Worm (Caenorhabditis elegans) whole organism, L1 larva: ENCODE results near the gene ubc-9.

Source experiments
- C04F5.9 ChIP-seq: sonication (generic microtip); optimal IDR thresholded peaks from 2 replicates; lab custom pipeline; 2016; ENCODE audit warnings: missing genetic modification characterization, missing compliant biosample characterization
- C34B4.2 ChIP-seq: sonication (generic microtip); optimal IDR thresholded peaks from 2 replicates; lab custom pipeline; 2017; ENCODE audit warnings: mild to moderate bottlenecking, missing genetic modification characterization, missing compliant biosample characterization
- F16B12.6 ChIP-seq: fragments of 150-350 bp; optimal IDR thresholded peaks from 2 replicates; lab custom pipeline; 2014; ENCODE audit warnings: missing biosample characterization, missing genetic modification characterization
- aly-2 ChIP-seq: fragments of 150-350 bp; optimal IDR thresholded peaks from 2 replicates; lab custom pipeline; 2014; ENCODE audit warnings: missing biosample characterization, missing genetic modification characterization
- ama-1 ChIP-seq: fragments of 150-350 bp; optimal IDR thresholded peaks from 2 replicates; lab custom pipeline; 2014
- blmp-1 ChIP-seq: fragments of 150-350 bp; optimal IDR thresholded peaks from 2 replicates; lab custom pipeline; 2014; ENCODE audit warnings: missing biosample characterization, missing genetic modification characterization
- ceh-82 ChIP-seq, 3 experiments: fragments of 150-350 bp in 1 of 3; sonication (generic microtip) in 2 of 3; optimal IDR thresholded peaks; 2 replicates each; lab custom pipeline; 2014 to 2017; ENCODE audit warnings: missing biosample characterization in 3 of 3, missing genetic modification characterization in 3 of 3
- ces-1 ChIP-seq: fragments of 150-350 bp; optimal IDR thresholded peaks from 2 replicates; lab custom pipeline; 2014; ENCODE audit warnings: missing biosample characterization, missing genetic modification reagents, missing genetic modification characterization
- dsc-1 ChIP-seq: sonication (generic microtip); optimal IDR thresholded peaks from 2 replicates; lab custom pipeline; 2016; ENCODE audit warnings: mild to moderate bottlenecking, missing genetic modification characterization, missing compliant biosample characterization
- efl-1 ChIP-seq, 4 experiments: fragments of 150-350 bp; optimal IDR thresholded peaks in 3 of 4; peaks in 1 of 4; 1 replicate in 1 of 4; 2 replicates in 3 of 4; lab custom pipeline; 2014; ENCODE audit warnings: missing biosample characterization in 2 of 4, missing genetic modification characterization in 2 of 4, missing genetic modification reagents in 2 of 4
- efl-3 ChIP-seq: fragments of 200-800 bp; sonication (Bioruptor generic); optimal IDR thresholded peaks from 2 replicates; lab custom pipeline; 2018; ENCODE audit warnings: mild to moderate bottlenecking, missing genetic modification characterization, missing compliant biosample characterization
- egl-13 ChIP-seq: sonication (generic microtip); optimal IDR thresholded peaks from 2 replicates; lab custom pipeline; 2016; ENCODE audit warnings: missing genotype, missing genetic modification reagents, missing genetic modification characterization, missing compliant biosample characterization
- elt-3 ChIP-seq, 6 experiments: fragments of 150-350 bp in 1 of 6; sonication (generic microtip); optimal IDR thresholded peaks; 2 replicates each; lab custom pipeline; 2017 to 2018; ENCODE audit warnings: missing biosample characterization in 6 of 6, missing genetic modification characterization in 6 of 6, inconsistent platforms in 1 of 6
- fkh-4 ChIP-seq: sonication (generic microtip); optimal IDR thresholded peaks from 2 replicates; lab custom pipeline; 2016; ENCODE audit warnings: missing compliant biosample characterization, missing genetic modification characterization, borderline replicate concordance
- fos-1 ChIP-seq: fragments of 150-350 bp; optimal IDR thresholded peaks from 2 replicates; lab custom pipeline; 2014; ENCODE audit warnings: missing biosample characterization, missing genetic modification characterization
- hlh-4 ChIP-seq: sonication (generic microtip); optimal IDR thresholded peaks from 2 replicates; lab custom pipeline; 2016; ENCODE audit warnings: mild to moderate bottlenecking, missing genetic modification characterization, missing compliant biosample characterization
- hpl-2 ChIP-seq: fragments of 150-350 bp; optimal IDR thresholded peaks from 2 replicates; lab custom pipeline; 2014; ENCODE audit warnings: missing biosample characterization, missing genetic modification reagents, missing genetic modification characterization
- irx-1 ChIP-seq: sonication (generic microtip); optimal IDR thresholded peaks from 2 replicates; lab custom pipeline; 2016; ENCODE audit warnings: missing genetic modification characterization, missing compliant biosample characterization
- lin-14 ChIP-seq: fragments of 200-800 bp; sonication (Bioruptor generic); optimal IDR thresholded peaks from 2 replicates; lab custom pipeline; 2018; ENCODE audit warnings: mild to moderate bottlenecking, missing genetic modification characterization, moderate library complexity, missing compliant biosample characterization
- lin-15B ChIP-seq: fragments of 150-350 bp; sonication (generic microtip); optimal IDR thresholded peaks from 3 replicates; lab custom pipeline; 2014; ENCODE audit warnings: missing biosample characterization, missing genetic modification characterization
- lsy-2 ChIP-seq, 2 experiments: fragments of 150-350 bp; optimal IDR thresholded peaks; 2 replicates each; lab custom pipeline; 2014; ENCODE audit warnings: missing biosample characterization in 2 of 2, missing genetic modification characterization in 2 of 2
- mab-9 ChIP-seq: fragments of 200-800 bp; sonication (Bioruptor generic); IDR thresholded peaks from 2 replicates; pipeline ENCODE4 v1.3.6; 2022; ENCODE audit warnings: missing genetic modification reagents, missing genetic modification characterization, missing compliant biosample characterization
- mep-1 ChIP-seq: fragments of 150-350 bp; optimal IDR thresholded peaks from 2 replicates; lab custom pipeline; 2014; ENCODE audit warnings: missing biosample characterization, missing genetic modification characterization
- nhr-47 ChIP-seq: sonication (generic microtip); optimal IDR thresholded peaks from 2 replicates; lab custom pipeline; 2016; ENCODE audit warnings: mild to moderate bottlenecking, missing genetic modification characterization, moderate library complexity, missing compliant biosample characterization
- nhr-71 ChIP-seq: sonication (generic microtip); optimal IDR thresholded peaks from 2 replicates; lab custom pipeline; 2016; ENCODE audit warnings: mild to moderate bottlenecking, missing genetic modification characterization, moderate library complexity, missing compliant biosample characterization
- nhr-76 ChIP-seq: sonication (generic microtip); optimal IDR thresholded peaks from 2 replicates; lab custom pipeline; 2017; ENCODE audit warnings: missing biosample characterization, missing genetic modification characterization
- nhr-77 ChIP-seq: fragments of 150-350 bp; optimal IDR thresholded peaks from 2 replicates; lab custom pipeline; 2014; ENCODE audit warnings: missing biosample characterization, missing genetic modification characterization
- nhr-84 ChIP-seq: sonication (generic microtip); optimal IDR thresholded peaks from 2 replicates; lab custom pipeline; 2017; ENCODE audit warnings: missing biosample characterization, missing genetic modification characterization
- nhr-85 ChIP-seq: sonication (generic microtip); peaks from one replicate; lab custom pipeline; 2016; ENCODE audit warnings: missing genetic modification characterization, inconsistent platforms, missing compliant biosample characterization
- nhr-90 ChIP-seq: sonication (generic microtip); optimal IDR thresholded peaks from 2 replicates; lab custom pipeline; 2016; ENCODE audit warnings: mild to moderate bottlenecking, missing genetic modification characterization, missing compliant biosample characterization; ENCODE audit not compliant: poor library complexity
- pax-3 ChIP-seq: fragments of 200-800 bp; sonication (Bioruptor generic); optimal IDR thresholded peaks from 2 replicates; lab custom pipeline; 2018; ENCODE audit warnings: mild to moderate bottlenecking, missing genetic modification characterization, moderate library complexity, missing compliant biosample characterization
- rnt-1 ChIP-seq: sonication (generic microtip); optimal IDR thresholded peaks from 2 replicates; lab custom pipeline; 2016; ENCODE audit warnings: mild to moderate bottlenecking, missing genetic modification characterization, moderate library complexity, missing compliant biosample characterization
- sox-4 ChIP-seq: sonication (generic microtip); optimal IDR thresholded peaks from 2 replicates; lab custom pipeline; 2016; ENCODE audit warnings: missing genetic modification characterization, missing compliant biosample characterization
- tlp-1 ChIP-seq: fragments of 150-350 bp; optimal IDR thresholded peaks from 2 replicates; lab custom pipeline; 2014; ENCODE audit warnings: missing biosample characterization, missing genetic modification characterization
- unc-86 ChIP-seq: sonication (generic microtip); optimal IDR thresholded peaks from 2 replicates; lab custom pipeline; 2016; ENCODE audit warnings: missing genetic modification characterization, missing compliant biosample characterization
- ztf-11 ChIP-seq, 2 experiments: sonication (generic microtip); optimal IDR thresholded peaks; 2 replicates each; lab custom pipeline; 2016 to 2017; ENCODE audit warnings: missing genetic modification characterization in 2 of 2, missing biosample characterization in 1 of 2, missing compliant biosample characterization in 1 of 2

Gene ubc-9

DNA sequence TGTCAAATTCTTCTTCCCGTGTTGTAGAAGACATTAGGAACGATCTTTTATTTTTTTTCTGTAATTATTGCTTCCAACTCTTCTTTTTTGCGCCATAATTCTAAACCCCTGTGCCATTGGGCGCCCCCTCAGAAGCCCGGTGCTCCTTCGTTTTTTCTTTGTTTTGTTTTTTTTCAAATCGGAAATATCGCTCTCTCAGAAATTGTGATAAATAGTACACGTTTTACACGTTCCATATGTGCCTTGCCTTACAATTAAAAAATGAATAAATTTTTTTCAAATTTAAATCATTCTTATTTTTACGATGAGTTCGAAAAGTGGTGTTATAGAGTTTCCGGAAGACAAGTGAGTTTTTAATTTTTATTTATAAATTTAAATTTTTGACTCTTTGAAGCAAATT lies 1.4 kb upstream of the ubc-9 start, which contains the start of gene F29B9.7:
Gene F29B9.7 (plus strand): TSS at position 301 of the 400 bp plus-strand sequence.
- TF ChIP-seq aly-2 (tag; lab: Kevin White, UChicago) (no peak), F16B12.6 (no peak), nhr-71 (tag; lab: Kevin White, UChicago) (no peak), C04F5.9 (tag; lab: Kevin White, UChicago) (no peak), lin-14 (GFP tag; lab: Kevin White, UChicago) (no peak), unc-86 (tag; lab: Kevin White, UChicago) (no peak), fkh-4 (tag; lab: Kevin White, UChicago) (no peak), efl-3 (GFP tag; lab: Kevin White, UChicago) (no peak), nhr-77 (tag; lab: Kevin White, UChicago) (no peak), nhr-84 (tag; lab: Kevin White, UChicago) (no peak), blmp-1 (tag; lab: Kevin White, UChicago) (no peak), lin-15B (tag; lab: Kevin White, UChicago) (no peak), ceh-82 (tag; optimal IDR thresholded peaks at IDR 0.05; lab: Kevin White, UChicago) (no peak), C34B4.2 (tag; lab: Kevin White, UChicago) (no peak), lsy-2 (tag; optimal IDR thresholded peaks at IDR 0.05; lab: Kevin White, UChicago) (no peak), hlh-4 (tag; lab: Kevin White, UChicago) (no peak), dsc-1 (tag; lab: Kevin White, UChicago) (no peak)
- TF ChIP-seq, all 84 proteins: peak for 0

- TF ChIP-seq ceh-82 (tag; optimal IDR thresholded peaks at IDR 0.05; lab: Kevin White, UChicago) (no peak), rnt-1 (tag; lab: Kevin White, UChicago) (peak; percentile 18), ama-1 (lab: Kevin White, UChicago) (peak; percentile 61)
Measured at ce11 chrIV:4652365-4652844, 1.6 kb downstream of the ubc-9 start, which contains the start of gene F29B9.5. Gene F29B9.5, plus strand, starts transcription at chrIV:4652415.

DNA sequence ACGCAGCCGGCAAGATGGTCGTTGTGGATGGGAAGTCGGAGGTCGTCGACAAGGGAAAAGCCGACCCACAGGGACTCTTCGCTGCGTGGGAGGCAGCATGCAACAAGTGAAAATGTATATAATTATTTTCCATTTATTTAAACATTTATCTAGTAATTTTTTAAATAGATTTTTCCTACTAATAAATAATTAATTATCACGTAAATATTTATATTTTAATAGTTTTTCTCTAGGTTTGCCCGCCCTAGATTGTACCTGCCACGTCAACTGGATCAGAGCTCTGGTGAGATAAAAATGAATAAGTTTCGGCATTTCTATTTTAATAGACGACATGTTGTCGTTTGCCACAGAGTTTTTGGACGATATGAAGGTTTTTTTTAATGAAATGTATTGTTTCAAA lies 2.1 kb downstream of the ubc-9 start, which contains the start of gene psr-1:
Gene psr-1 (plus strand): TSS at position 301 of the 400 bp plus-strand sequence.
- TF ChIP-seq nhr-85 (tag; lab: Kevin White, UChicago), result no peak
- no peak for TF ChIP-seq ces-1 (GFP tag; lab: Kevin White, UChicago)
- TF ChIP-seq sox-4 (tag; lab: Kevin White, UChicago), result no peak
- TF ChIP-seq pax-3 (tag; lab: Kevin White, UChicago), result no peak
- TF ChIP-seq unc-86 (tag; lab: Kevin White, UChicago), result no peak
- TF ChIP-seq tlp-1 (tag; lab: Kevin White, UChicago), result no peak
- no peak for TF ChIP-seq mep-1 (tag; lab: Kevin White, UChicago)
- TF ChIP-seq C34B4.2 (tag; lab: Kevin White, UChicago), result no peak
- TF ChIP-seq nhr-76, result no peak
- no peak for TF ChIP-seq elt-3 (tag; optimal IDR thresholded peaks at IDR 0.05; lab: Kevin White, UChicago)
- TF ChIP-seq ztf-11 (tag; optimal IDR thresholded peaks at IDR 0.05; lab: Kevin White, UChicago), result no peak
- no peak for TF ChIP-seq hpl-2 (GFP tag; lab: Kevin White, UChicago)
- no peak for TF ChIP-seq nhr-77 (tag; lab: Kevin White, UChicago)
- no peak for TF ChIP-seq nhr-47 (tag; lab: Kevin White, UChicago)
- TF ChIP-seq nhr-90 (tag; lab: Kevin White, UChicago), result no peak
- TF ChIP-seq ama-1 (lab: Kevin White, UChicago), result no peak
- no peak for TF ChIP-seq irx-1 (tag; lab: Kevin White, UChicago)
- TF ChIP-seq lin-14 (GFP tag; lab: Kevin White, UChicago), result no peak

- TF ChIP-seq efl-1 (optimal IDR thresholded peaks at IDR 0.05; lab: Kevin White, UChicago) (no peak), efl-1 (GFP tag; optimal IDR thresholded peaks at IDR 0.05 in 1 of 2; lab: Kevin White, UChicago) (no peak), fos-1 (tag; lab: Kevin White, UChicago) (no peak), nhr-77 (tag; lab: Kevin White, UChicago) (no peak), mab-9 (GFP tag; lab: Robert Waterston, UW) (no peak), egl-13 (tag; lab: Kevin White, UChicago) (no peak)
Measured at ce11 chrIV:4653708-4654107, 2.9 kb downstream of the ubc-9 start.
